Fruit fly (Drosophila melanogaster) ovary, adult (tissue): ENCODE data around the gene CG5321.

Experiments
- CG17801 ChIP-seq: fragments of 200-800 bp; optimal IDR thresholded peaks from 2 replicates; lab custom pipeline; 2019; ENCODE audit warnings: missing biosample characterization, mild to moderate bottlenecking, missing genetic modification characterization, moderate library complexity; ENCODE audit not compliant: partially characterized antibody

CG5321 gene

dm6 chrX:14679189-14679588 lies at the start of gene CG5321:
CG5321 (plus strand) TSS chrX:14679568.
- no peak for TF ChIP-seq CG17801 (GFP tag; lab: Kevin White, UChicago)

dm6 chrX:14633168-14633567 lies 46.2 kb upstream of the CG5321 start:
- no peak for TF ChIP-seq CG17801 (GFP tag; lab: Kevin White, UChicago)

dm6 chrX:14634224-14634623 lies 45.1 kb upstream of the CG5321 start:
- no peak for TF ChIP-seq CG17801 (GFP tag; lab: Kevin White, UChicago)

DNA sequence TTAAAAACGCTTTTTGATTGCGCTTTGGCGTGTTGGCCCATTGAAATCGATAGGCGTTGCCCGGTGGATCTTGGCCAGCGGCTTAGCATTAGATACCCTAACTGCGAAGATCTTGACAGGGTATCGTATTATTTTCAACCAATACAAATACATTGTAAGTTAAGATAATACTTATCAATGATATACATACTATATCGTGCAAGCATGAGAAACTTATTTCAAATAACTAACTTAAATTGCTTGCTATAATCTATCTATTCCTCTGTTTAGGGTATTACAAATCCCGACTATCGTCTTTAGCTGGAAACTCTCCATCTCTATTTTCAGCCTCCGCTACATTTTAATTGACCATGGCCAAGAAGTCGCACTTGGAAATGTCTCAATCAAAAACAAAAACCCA lies 44.7 kb upstream of the CG5321 start:
- no peak for TF ChIP-seq CG17801 (GFP tag; lab: Kevin White, UChicago)

dm6 chrX:14649742-14650141 lies 29.6 kb upstream of the CG5321 start:
- no peak for TF ChIP-seq CG17801 (GFP tag; lab: Kevin White, UChicago)

dm6 chrX:14653691-14654090 lies 25.7 kb upstream of the CG5321 start, which contains the start of gene NetA:
NetA (minus strand) TSS chrX:14653928.
- TF ChIP-seq CG17801 (GFP tag; lab: Kevin White, UChicago) = no peak

- TF ChIP-seq CG17801 (GFP tag; lab: Kevin White, UChicago) = no peak
These were observed 10.1 kb upstream of the CG5321 start for dm6 chrX:14669233-14669632.

DNA sequence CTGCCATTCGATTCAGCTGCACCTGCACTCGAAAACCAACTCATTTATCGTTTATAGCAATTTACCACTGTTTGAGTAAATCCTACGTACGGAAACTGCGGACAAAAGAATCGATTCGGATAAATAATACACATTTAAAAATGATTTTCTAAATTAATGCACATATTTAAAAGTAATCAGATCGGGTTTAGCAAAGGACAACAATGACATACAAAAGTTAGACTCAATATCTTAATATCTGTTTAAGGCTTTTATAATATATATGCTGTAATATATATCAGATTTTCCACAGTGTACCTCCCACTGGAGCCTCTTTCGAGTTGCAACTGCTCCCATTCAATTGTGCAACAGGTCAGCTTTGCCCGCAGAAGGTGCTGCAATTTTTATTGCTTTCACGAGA lies 1.2 kb upstream of the CG5321 start:
- no peak for TF ChIP-seq CG17801 (GFP tag; lab: Kevin White, UChicago)

DNA sequence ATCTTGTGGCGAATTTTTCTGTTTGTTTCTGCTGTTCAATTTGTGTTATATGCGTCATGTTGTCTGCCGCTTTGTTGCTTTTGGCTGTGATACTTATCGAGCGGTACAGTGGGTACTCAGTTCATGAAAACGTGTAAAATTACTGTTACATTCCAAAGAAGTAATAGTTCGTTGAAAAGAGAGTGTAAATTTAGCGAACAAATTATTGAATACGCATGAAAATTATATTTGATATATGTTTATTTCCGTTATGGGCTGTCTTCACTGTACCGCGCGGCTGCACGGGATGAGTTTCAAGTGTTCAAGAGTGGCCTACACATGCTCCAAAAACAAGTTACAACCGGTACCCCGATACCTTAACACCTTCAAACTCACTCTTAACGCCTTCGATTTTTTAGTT lies 9.7 kb downstream of the CG5321 start:
- no peak for TF ChIP-seq CG17801 (GFP tag; lab: Kevin White, UChicago)

DNA sequence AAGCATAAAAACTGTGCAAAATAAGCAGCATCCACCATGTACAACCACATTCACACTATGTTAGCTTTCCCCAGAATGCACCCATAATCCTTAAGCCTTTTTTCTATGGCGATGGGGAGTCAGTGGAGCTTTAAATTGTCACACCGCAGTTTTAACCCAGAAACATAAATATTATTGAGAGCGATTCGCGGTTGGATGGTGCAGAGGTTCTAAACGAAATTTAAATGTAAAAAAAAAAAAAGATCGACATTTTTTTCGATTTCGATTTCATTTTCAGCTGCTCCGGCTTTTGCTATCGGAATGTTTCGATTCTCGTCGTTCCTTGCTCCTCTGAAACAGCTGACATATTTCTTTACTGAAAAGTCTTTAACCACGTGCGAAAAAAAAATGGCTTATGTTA lies 22.7 kb downstream of the CG5321 start, which contains the start of gene CG43088:
Gene CG43088, plus strand, starts transcription at position 301 of the 400 bp plus-strand sequence.
- no peak for TF ChIP-seq CG17801 (GFP tag; lab: Kevin White, UChicago)

DNA sequence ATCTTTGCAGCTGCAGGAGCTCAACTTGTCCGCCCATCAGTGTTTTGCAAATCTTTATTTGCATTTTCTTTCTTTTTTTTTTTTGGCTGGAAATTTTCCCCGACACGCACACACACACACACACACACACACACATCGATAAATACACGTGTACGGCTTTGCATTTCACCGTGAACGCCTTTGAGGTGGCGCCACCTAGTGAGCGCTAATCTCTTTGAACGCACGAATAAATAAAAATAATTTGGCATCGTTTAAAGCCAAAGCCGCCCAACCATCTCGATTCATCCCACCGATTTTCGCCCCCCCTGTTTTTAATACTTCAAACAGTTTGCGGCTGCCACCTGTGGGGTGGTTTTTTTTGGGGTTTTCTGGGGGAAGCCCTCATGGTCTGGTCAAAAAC lies 33.1 kb downstream of the CG5321 start:
- no peak for TF ChIP-seq CG17801 (GFP tag; lab: Kevin White, UChicago)

dm6 chrX:14715180-14715579 lies 35.8 kb downstream of the CG5321 start:
- no peak for TF ChIP-seq CG17801 (GFP tag; lab: Kevin White, UChicago)

dm6 chrX:14717245-14717644 lies 37.9 kb downstream of the CG5321 start:
- no peak for TF ChIP-seq CG17801 (GFP tag; lab: Kevin White, UChicago)

dm6 chrX:14718842-14719241 lies 39.5 kb downstream of the CG5321 start, which contains the start of gene hog:
hog (minus strand) TSS chrX:14718942.
- TF ChIP-seq CG17801 (GFP tag; lab: Kevin White, UChicago) = no peak

DNA sequence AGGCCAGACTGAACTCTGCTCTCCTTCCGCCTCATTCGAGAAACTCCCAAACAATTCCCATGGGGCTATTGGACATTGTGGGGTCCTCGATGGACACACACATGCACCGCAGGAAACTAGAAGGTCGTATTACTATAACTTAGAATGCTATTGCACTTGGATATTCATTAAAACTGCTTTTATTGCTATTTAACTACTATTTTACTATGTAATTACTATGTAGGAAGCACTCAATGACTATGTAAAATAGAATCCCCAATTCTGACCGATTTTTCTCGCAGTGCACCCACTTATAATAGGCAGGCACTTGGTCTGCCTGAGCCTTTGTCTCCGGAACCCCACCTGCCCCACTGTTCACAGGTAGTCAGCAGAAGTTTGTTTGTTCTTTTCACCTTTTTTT lies 45.7 kb downstream of the CG5321 start:
- no peak for TF ChIP-seq CG17801 (GFP tag; lab: Kevin White, UChicago)

DNA sequence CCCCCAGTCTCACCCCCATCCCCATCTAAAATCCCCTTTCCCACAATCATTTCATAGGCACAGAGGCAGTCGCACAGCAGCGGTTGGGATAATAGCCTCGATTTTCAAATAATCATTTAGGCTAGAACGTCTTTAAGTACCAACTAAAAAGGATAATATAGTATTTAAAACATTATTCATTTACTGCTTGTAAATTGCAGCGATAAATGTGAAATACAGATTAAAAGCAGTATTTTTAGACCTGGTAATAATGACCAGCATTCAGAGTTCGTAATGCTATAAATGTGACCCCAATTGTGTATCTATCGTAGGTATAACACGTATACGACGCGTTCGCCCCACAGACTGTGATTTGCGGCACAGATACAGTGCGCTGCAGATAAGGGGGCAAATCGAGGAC lies 48.2 kb downstream of the CG5321 start:
- TF ChIP-seq CG17801 (GFP tag; lab: Kevin White, UChicago) = no peak
